Fruit fly (Drosophila melanogaster) whole organism, embryonic: ENCODE results near the gene Pino.
A peak's percentile ranks its signal among the peaks of the same experiment; 100 is the strongest.

Experiments used
- ATbp ChIP-seq: fragments of 200-800 bp; sonication (Bioruptor generic); optimal IDR thresholded peaks from 2 replicates; lab custom pipeline; 2017; ENCODE audit warnings: missing biosample characterization, mild to moderate bottlenecking, missing genetic modification characterization, missing genetic modification reagents
- Atf-2 ChIP-seq: fragments of 200-800 bp; sonication (Bioruptor generic); optimal IDR thresholded peaks from 2 replicates; lab custom pipeline; 2016; ENCODE audit warnings: missing biosample characterization, missing genetic modification characterization
- Awh ChIP-seq: fragments of 200-800 bp; sonication (Bioruptor generic); IDR thresholded peaks from 2 replicates; pipeline ENCODE4, ENCODE4 v1.3.6; 2022; ENCODE audit warnings: missing biosample characterization, missing genetic modification characterization
- Bteb2 ChIP-seq: fragments of 200-800 bp; sonication (Bioruptor generic); optimal IDR thresholded peaks from 2 replicates; lab custom pipeline; 2016; ENCODE audit warnings: missing biosample characterization, missing genetic modification characterization
- CG10147 ChIP-seq: fragments of 200-800 bp; sonication (Bioruptor generic); optimal IDR thresholded peaks from 2 replicates; lab custom pipeline; 2019; ENCODE audit warnings: missing biosample characterization, mild to moderate bottlenecking, missing genetic modification characterization, moderate library complexity
- CG10431 ChIP-seq: fragments of 200-800 bp; sonication (Bioruptor generic); optimal IDR thresholded peaks from 3 replicates; lab custom pipeline; 2018; ENCODE audit warnings: missing biosample characterization, mild to moderate bottlenecking, missing genetic modification characterization
- CG11723 ChIP-seq: fragments of 200-800 bp; sonication (Bioruptor generic); optimal IDR thresholded peaks from 2 replicates; lab custom pipeline; 2017; ENCODE audit warnings: missing biosample characterization, mild to moderate bottlenecking, missing genetic modification characterization
- CG12219 ChIP-seq: fragments of 200-800 bp; sonication (Bioruptor generic); optimal IDR thresholded peaks from 3 replicates; lab custom pipeline; 2018; ENCODE audit warnings: missing biosample characterization, mild to moderate bottlenecking, missing genetic modification characterization
- CG13624 ChIP-seq: fragments of 200-800 bp; sonication (Bioruptor generic); optimal IDR thresholded peaks from 2 replicates; lab custom pipeline; 2016; ENCODE audit warnings: missing biosample characterization, missing genetic modification characterization
- CG13775 ChIP-seq: fragments of 200-800 bp; sonication (Bioruptor generic); optimal IDR thresholded peaks from 3 replicates; lab custom pipeline; 2017; ENCODE audit warnings: missing biosample characterization, mild to moderate bottlenecking, missing genetic modification characterization
- CG1529 ChIP-seq: fragments of 200-800 bp; sonication (Bioruptor generic); optimal IDR thresholded peaks from 3 replicates; lab custom pipeline; 2018; ENCODE audit warnings: missing biosample characterization, missing genetic modification characterization
- CG17912 ChIP-seq: fragments of 200-800 bp; sonication (Bioruptor generic); optimal IDR thresholded peaks from 2 replicates; lab custom pipeline; 2018; ENCODE audit warnings: missing biosample characterization, mild to moderate bottlenecking, missing genetic modification characterization
- CG33557 ChIP-seq: fragments of 200-800 bp; sonication (Bioruptor generic); optimal IDR thresholded peaks from 2 replicates; lab custom pipeline; 2019; ENCODE audit warnings: missing biosample characterization, mild to moderate bottlenecking, missing genetic modification characterization, moderate library complexity
- CG4707 ChIP-seq: fragments of 200-800 bp; sonication (Bioruptor generic); optimal IDR thresholded peaks from 2 replicates; lab custom pipeline; 2018; ENCODE audit warnings: missing biosample characterization, mild to moderate bottlenecking, missing genetic modification characterization, moderate library complexity
- CG6854 ChIP-seq: fragments of 200-800 bp; sonication (Bioruptor generic); optimal IDR thresholded peaks from 3 replicates; lab custom pipeline; 2017; ENCODE audit warnings: missing biosample characterization, mild to moderate bottlenecking, missing genetic modification characterization
- CG8359 ChIP-seq: fragments of 200-800 bp; sonication (Bioruptor generic); optimal IDR thresholded peaks from 2 replicates; lab custom pipeline; 2017; ENCODE audit warnings: missing biosample characterization, mild to moderate bottlenecking, missing genetic modification characterization, borderline replicate concordance
- CG9797 ChIP-seq: fragments of 200-800 bp; sonication (Bioruptor generic); optimal IDR thresholded peaks from 3 replicates; lab custom pipeline; 2018; ENCODE audit warnings: missing biosample characterization, mild to moderate bottlenecking, missing genetic modification characterization
- CkIIα-i1 ChIP-seq: fragments of 200-800 bp; sonication (Bioruptor generic); IDR thresholded peaks from 2 replicates; pipeline ENCODE4 v1.3.6; 2022; ENCODE audit warnings: missing biosample characterization, missing genetic modification characterization
- CoRest ChIP-seq: fragments of 200-800 bp; sonication (Bioruptor generic); optimal IDR thresholded peaks from 3 replicates; lab custom pipeline; 2018; ENCODE audit warnings: missing biosample characterization, mild to moderate bottlenecking, missing genetic modification characterization, moderate library complexity
- Doc2 ChIP-seq: fragments of 200-800 bp; sonication (Bioruptor generic); IDR thresholded peaks from 2 replicates; pipeline ENCODE4 v1.3.6; 2022; ENCODE audit warnings: missing biosample characterization, missing genetic modification characterization
- Elba2 ChIP-seq: fragments of 200-800 bp; sonication (Bioruptor generic); optimal IDR thresholded peaks from 3 replicates; lab custom pipeline; 2016; ENCODE audit warnings: missing biosample characterization, missing genetic modification characterization
- Ets65A ChIP-seq: fragments of 200-800 bp; sonication (Bioruptor generic); peaks from one replicate; lab custom pipeline; 2016; ENCODE audit warnings: missing biosample characterization, missing genetic modification characterization
- Fer3 ChIP-seq: fragments of 200-800 bp; sonication (Bioruptor generic); optimal IDR thresholded peaks from 2 replicates; lab custom pipeline; 2018; ENCODE audit warnings: missing biosample characterization, mild to moderate bottlenecking, missing genetic modification characterization, moderate library complexity
- Kr ChIP-seq: fragments of 200-800 bp; sonication (Bioruptor generic); optimal IDR thresholded peaks from 2 replicates; lab custom pipeline; 2017; ENCODE audit warnings: missing biosample characterization, mild to moderate bottlenecking, missing genetic modification characterization
- Med ChIP-seq: fragments of 200-800 bp; sonication (Bioruptor generic); peaks from one replicate; lab custom pipeline; 2016; ENCODE audit warnings: missing biosample characterization, missing genetic modification characterization, mild to moderate bottlenecking, inconsistent platforms, moderate library complexity
- NK7.1 ChIP-seq: fragments of 200-800 bp; sonication (Bioruptor generic); optimal IDR thresholded peaks from 3 replicates; lab custom pipeline; 2016; ENCODE audit warnings: missing biosample characterization, missing genetic modification characterization
- Oaz ChIP-seq: fragments of 200-800 bp; sonication (Bioruptor generic); IDR thresholded peaks from 2 replicates; pipeline ENCODE4 v1.3.6; 2022; ENCODE audit warnings: missing biosample characterization, missing genetic modification characterization
- PHDP ChIP-seq: fragments of 200-800 bp; sonication (Bioruptor generic); optimal IDR thresholded peaks from 3 replicates; lab custom pipeline; 2018; ENCODE audit warnings: missing biosample characterization, mild to moderate bottlenecking, missing genetic modification characterization, moderate library complexity
- Sox102F ChIP-seq: fragments of 200-800 bp; sonication (Bioruptor generic); optimal IDR thresholded peaks from 2 replicates; lab custom pipeline; 2018; ENCODE audit warnings: missing biosample characterization, mild to moderate bottlenecking, missing genetic modification characterization, moderate library complexity
- Ssrp ChIP-seq: fragments of 200-800 bp; sonication (Bioruptor generic); optimal IDR thresholded peaks from 2 replicates; lab custom pipeline; 2018; ENCODE audit warnings: missing biosample characterization, mild to moderate bottlenecking, missing genetic modification characterization, moderate library complexity
- TFAM ChIP-seq: fragments of 200-800 bp; sonication (Bioruptor generic); optimal IDR thresholded peaks from 2 replicates; lab custom pipeline; 2017; ENCODE audit warnings: missing biosample characterization, missing genetic modification characterization, inconsistent platforms
- abd-A ChIP-seq: fragments of 200-800 bp; sonication (Bioruptor generic); optimal IDR thresholded peaks from 3 replicates; lab custom pipeline; 2019; ENCODE audit warnings: missing biosample characterization, mild to moderate bottlenecking, missing genetic modification characterization, moderate library complexity
- aop ChIP-seq: fragments of 200-800 bp; sonication (Bioruptor generic); IDR thresholded peaks from 2 replicates; pipeline ENCODE4 v1.3.6; 2022; ENCODE audit warnings: missing biosample characterization, missing genetic modification characterization
- ase ChIP-seq: fragments of 200-800 bp; sonication (Bioruptor generic); IDR thresholded peaks from 3 replicates; pipeline ENCODE4 v1.3.6; 2022; ENCODE audit warnings: missing biosample characterization, missing genetic modification characterization
- bsh ChIP-seq, 2 experiments: fragments of 200-800 bp; sonication (Bioruptor generic); optimal IDR thresholded peaks; 2 replicates each; lab custom pipeline; 2017 to 2018; ENCODE audit warnings: mild to moderate bottlenecking in 2 of 2, missing biosample characterization in 2 of 2, missing genetic modification characterization in 2 of 2, moderate library complexity in 1 of 2
- cg ChIP-seq: fragments of 200-800 bp; sonication (Bioruptor generic); optimal IDR thresholded peaks from 3 replicates; lab custom pipeline; 2019; ENCODE audit warnings: missing biosample characterization, mild to moderate bottlenecking, missing genetic modification characterization, moderate library complexity
- croc ChIP-seq: fragments of 200-800 bp; sonication (Bioruptor generic); conservative IDR thresholded peaks from 3 replicates; pipeline ENCODE4 v1.3.6; 2022; ENCODE audit warnings: missing biosample characterization, missing genetic modification characterization
- eve ChIP-seq, 2 experiments: fragments of >200 bp; optimal IDR thresholded peaks; 2 replicates each; lab custom pipeline; 2017; ENCODE audit warnings: missing biosample characterization in 2 of 2, missing genetic modification characterization in 2 of 2
- ewg ChIP-seq: fragments of 200-800 bp; sonication (Bioruptor generic); optimal IDR thresholded peaks from 3 replicates; lab custom pipeline; 2017; ENCODE audit warnings: mild to moderate bottlenecking, missing biosample characterization, missing genetic modification reagents, missing genetic modification characterization
- exex ChIP-seq: fragments of 200-800 bp; sonication (Bioruptor generic); optimal IDR thresholded peaks from 4 replicates; lab custom pipeline; 2018; ENCODE audit warnings: missing biosample characterization, mild to moderate bottlenecking, missing genetic modification characterization, moderate library complexity
- fd96Cb ChIP-seq: fragments of 200-800 bp; sonication (Bioruptor generic); optimal IDR thresholded peaks from 2 replicates; lab custom pipeline; 2018; ENCODE audit warnings: missing biosample characterization, mild to moderate bottlenecking, missing genetic modification characterization, moderate library complexity
- gem ChIP-seq: fragments of 200-800 bp; sonication (Bioruptor generic); optimal IDR thresholded peaks from 2 replicates; lab custom pipeline; 2019; ENCODE audit warnings: missing biosample characterization, mild to moderate bottlenecking, missing genetic modification characterization, moderate library complexity
- gfzf ChIP-seq: fragments of 200-800 bp; sonication (Bioruptor generic); optimal IDR thresholded peaks from 2 replicates; lab custom pipeline; 2016; ENCODE audit warnings: missing biosample characterization, mild to moderate bottlenecking, missing genetic modification characterization, moderate library complexity
- h ChIP-seq: fragments of >200 bp; optimal IDR thresholded peaks from 2 replicates; lab custom pipeline; 2017
- her ChIP-seq: fragments of 200-800 bp; sonication (Bioruptor generic); optimal IDR thresholded peaks from 2 replicates; lab custom pipeline; 2016; ENCODE audit warnings: missing biosample characterization, missing genetic modification characterization
- jumu ChIP-seq: fragments of 200-800 bp; sonication (Bioruptor generic); optimal IDR thresholded peaks from 3 replicates; lab custom pipeline; 2016; ENCODE audit warnings: missing biosample characterization, missing genetic modification characterization
- lab ChIP-seq: fragments of 200-800 bp; sonication (Bioruptor generic); optimal IDR thresholded peaks from 3 replicates; lab custom pipeline; 2017; ENCODE audit warnings: missing biosample characterization, missing genetic modification characterization, mild to moderate bottlenecking, moderate library complexity, missing genetic modification reagents
- onecut ChIP-seq: fragments of 200-800 bp; sonication (Bioruptor generic); IDR thresholded peaks from 2 replicates; pipeline ENCODE4 v1.3.6; 2022; ENCODE audit warnings: missing biosample characterization, missing genetic modification characterization
- sob ChIP-seq: fragments of 200-800 bp; sonication (Bioruptor generic); IDR thresholded peaks from 2 replicates; pipeline ENCODE4 v1.3.6; 2022; ENCODE audit warnings: missing biosample characterization, missing genetic modification characterization
- zen2 ChIP-seq: fragments of 200-800 bp; sonication (Bioruptor generic); IDR thresholded peaks from 3 replicates; pipeline ENCODE4 v1.3.6; 2022; ENCODE audit warnings: missing biosample characterization, missing genetic modification characterization; ENCODE audit not compliant: partially characterized antibody

The Pino gene

dm6 chr2L:1172704-1173107 is 44.0 kb upstream of the Pino start, which contains the start of the genes Charon and CG4887 (continued):
- no peak for TF ChIP-seq h (lab: Kevin White, UChicago)
- peak; percentile 41 for TF ChIP-seq ATbp (GFP tag; lab: Kevin White, UChicago)
- peak; percentile 87 for TF ChIP-seq Elba2 (GFP tag; lab: Kevin White, UChicago)
- peak; percentile 8 for TF ChIP-seq TFAM
- no peak for TF ChIP-seq CG8359 (GFP tag; lab: Kevin White, UChicago)
- peak; percentile 76 for TF ChIP-seq croc (GFP tag; lab: Robert Waterston, UW)
- no peak for TF ChIP-seq aop
- TF ChIP-seq zen2 = no peak
- no peak for TF ChIP-seq Sox102F (GFP tag; lab: Kevin White, UChicago)
- TF ChIP-seq abd-A (tag; lab: Kevin White, UChicago) = no peak
- TF ChIP-seq Bteb2 (GFP tag; lab: Kevin White, UChicago) = peak; percentile 71
- TF ChIP-seq CoRest (tag; lab: Kevin White, UChicago) = peak; percentile 92
- TF ChIP-seq CG11723 (GFP tag; lab: Kevin White, UChicago) = no peak
- no peak for TF ChIP-seq PHDP (tag; lab: Kevin White, UChicago)
- TF ChIP-seq sob (GFP tag; lab: Robert Waterston, UW) = peak; percentile 89
- 0 out of 2 replicates have a peak, but pooled peaks have one; percentile 19 for TF ChIP-seq Awh (GFP tag; lab: Robert Waterston, UW)
- TF ChIP-seq CG6854 (GFP tag; lab: Kevin White, UChicago) = peak; percentile 5
- TF ChIP-seq CkIIα-i1 (GFP tag; lab: Robert Waterston, UW) = no peak
- TF ChIP-seq CG33557 (GFP tag; lab: Kevin White, UChicago) = peak; percentile 82
- peak; percentile 89 for TF ChIP-seq jumu
- TF ChIP-seq onecut (GFP tag; lab: Robert Waterston, UW) = peak; percentile 56
- peak; percentile 57; the same call in 1 of the 2 replicates for TF ChIP-seq Oaz
- peak; percentile 74 for TF ChIP-seq ase (GFP tag; lab: Robert Waterston, UW)
- no peak for TF ChIP-seq lab (GFP tag; lab: Kevin White, UChicago)
- no peak for TF ChIP-seq exex
- TF ChIP-seq Atf-2 (GFP tag; lab: Kevin White, UChicago) = peak; percentile 68
- no peak for TF ChIP-seq CG12219
- TF ChIP-seq CG1529 (GFP tag; lab: Kevin White, UChicago) = no peak
- peak; percentile 98 for TF ChIP-seq Ets65A (GFP tag; lab: Kevin White, UChicago)
- no peak for TF ChIP-seq Kr
- TF ChIP-seq NK7.1 = peak; percentile 45
- TF ChIP-seq CG13624 (GFP tag; lab: Kevin White, UChicago) = peak; percentile 82
- peak; percentile 61 for TF ChIP-seq ewg (GFP tag; lab: Kevin White, UChicago)
- TF ChIP-seq bsh (GFP tag; optimal IDR thresholded peaks at IDR 0.05; lab: Kevin White, UChicago) = peak in 1 of 2 experiments; percentile 79
- TF ChIP-seq CG10431 = no peak
- peak; percentile 88 for TF ChIP-seq CG13775 (GFP tag; lab: Kevin White, UChicago)
- peak; percentile 80 for TF ChIP-seq Ssrp
- peak; percentile 82 for TF ChIP-seq Fer3 (tag; lab: Kevin White, UChicago)
- TF ChIP-seq CG17912 = peak; percentile 19
- TF ChIP-seq eve (GFP tag; optimal IDR thresholded peaks at IDR 0.05; lab: Kevin White, UChicago) = no peak
- 0 out of 2 replicates have a peak, but pooled peaks have one; percentile 41 for TF ChIP-seq Doc2 (GFP tag; lab: Robert Waterston, UW)
- TF ChIP-seq CG4707 (GFP tag; lab: Kevin White, UChicago) = no peak
- no peak for TF ChIP-seq gem (tag; lab: Kevin White, UChicago)
- TF ChIP-seq cg (GFP tag; lab: Kevin White, UChicago) = no peak
- no peak for TF ChIP-seq CG10147 (GFP tag; lab: Kevin White, UChicago)
- TF ChIP-seq gfzf = peak; percentile 27
- TF ChIP-seq Med (GFP tag; lab: Kevin White, UChicago) = peak; percentile 96
- peak; percentile 65 for TF ChIP-seq fd96Cb (tag; lab: Kevin White, UChicago)
- TF ChIP-seq CG9797 (GFP tag; lab: Kevin White, UChicago) = peak; percentile 5
- peak; percentile 27 for TF ChIP-seq her (GFP tag; lab: Kevin White, UChicago)
